In the genomic region with DNA sequence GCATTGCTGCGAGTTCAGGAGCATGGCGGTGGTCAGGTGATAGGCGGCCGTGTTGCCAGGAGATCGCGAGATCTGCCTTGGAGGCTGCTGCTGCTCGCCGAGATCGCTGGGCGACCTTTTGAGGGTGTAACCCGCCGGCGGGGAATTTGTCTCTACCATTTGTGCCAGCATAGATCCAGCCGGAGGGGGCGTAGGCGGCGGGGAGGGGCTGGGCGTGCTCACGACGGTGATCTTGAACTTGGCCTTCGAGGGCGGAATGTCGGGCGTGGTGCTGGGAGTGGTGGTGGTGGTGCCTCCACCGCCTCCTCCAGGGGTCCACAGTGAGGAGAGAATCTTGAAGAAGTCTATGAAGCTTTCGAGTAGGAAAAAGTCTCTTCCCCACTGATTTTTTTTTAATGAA, we compare ENCODE assay signal across 3 fruit fly cellular contexts.
TF ChIP-seq lines count a peak whose summit lies in the region.

No protein-coding gene starts in this region.

- TF ChIP-seq CTCF in whole organism, embryonic (GFP tag; optimal IDR thresholded peaks at IDR 0.05; lab: Kevin White, UChicago) = no peak

TF ChIP-seq in whole organism, embryonic, 481 proteins besides CTCF, POLR2A, EP300 and RAD21:
- TF ChIP-seq slbo (GFP tag; IDR thresholded peaks at IDR 0.05; lab: Robert Waterston, UW) (0 out of 2 replicates have a peak, but pooled peaks have one; percentile 13), Mrtf (GFP tag; IDR thresholded peaks at IDR 0.05; lab: Robert Waterston, UW) (0 out of 3 replicates have a peak, but pooled peaks have one; percentile 13), dati (GFP tag; IDR thresholded peaks at IDR 0.05; lab: Robert Waterston, UW) (no peak)

TF ChIP-seq in whole organism, pupa, 21 proteins besides CTCF, POLR2A, EP300 and RAD21:
- TF ChIP-seq rn (GFP tag; IDR thresholded peaks at IDR 0.05; lab: Robert Waterston, UW) (0 out of 2 replicates have a peak, but pooled peaks have one; percentile 6), gl (tag; optimal IDR thresholded peaks at IDR 0.05; lab: Kevin White, UChicago) (no peak)

TF ChIP-seq in whole organism, wandering third instar larva, 38 proteins besides CTCF, POLR2A, EP300 and RAD21:
- TF ChIP-seq CG32264 (GFP tag; optimal IDR thresholded peaks at IDR 0.05; lab: Kevin White, UChicago) (no peak), Dfd (GFP tag; optimal IDR thresholded peaks at IDR 0.05; lab: Kevin White, UChicago) (peak; percentile 91)
